Worm (Caenorhabditis elegans) whole organism, L3 larva: ENCODE measurements around the gene Y111B2A.21.

ENCODE experiments used
- ZK546.5 ChIP-seq: sonication (generic microtip); optimal IDR thresholded peaks from 2 replicates; lab custom pipeline; 2017; ENCODE audit warnings: missing biosample characterization, missing genetic modification characterization
- ceh-82 ChIP-seq: fragments of 150-350 bp; optimal IDR thresholded peaks from 2 replicates; lab custom pipeline; 2014; ENCODE audit warnings: missing biosample characterization, missing genetic modification characterization
- eor-1 ChIP-seq, 2 experiments: fragments of 150-350 bp; optimal IDR thresholded peaks; 2 replicates each; lab custom pipeline; 2014 to 2018; ENCODE audit warnings: missing biosample characterization in 2 of 2, missing genetic modification characterization in 2 of 2
- jun-1 ChIP-seq: fragments of 150-350 bp; optimal IDR thresholded peaks from 2 replicates; lab custom pipeline; 2014; ENCODE audit warnings: missing biosample characterization, missing genetic modification reagents, missing genetic modification characterization
- lin-39 ChIP-seq: fragments of 150-350 bp; optimal IDR thresholded peaks from 2 replicates; lab custom pipeline; 2018; ENCODE audit warnings: missing biosample characterization, missing genetic modification reagents, missing genetic modification characterization
- nhr-237 ChIP-seq: fragments of 150-350 bp; optimal IDR thresholded peaks from 2 replicates; lab custom pipeline; 2014; ENCODE audit warnings: missing biosample characterization, missing genetic modification characterization
- nhr-43 ChIP-seq: sonication (generic microtip); optimal IDR thresholded peaks from 2 replicates; lab custom pipeline; 2016; ENCODE audit warnings: mild to moderate bottlenecking, missing genetic modification characterization, missing compliant biosample characterization; ENCODE audit not compliant: poor library complexity, severe bottlenecking
- nhr-77 ChIP-seq: fragments of 150-350 bp; optimal IDR thresholded peaks from 2 replicates; lab custom pipeline; 2014; ENCODE audit warnings: missing biosample characterization, missing genetic modification characterization
- pha-4 ChIP-seq: fragments of 150-350 bp; optimal IDR thresholded peaks from 2 replicates; lab custom pipeline; 2014; ENCODE audit warnings: missing biosample characterization, missing genetic modification reagents, missing genetic modification characterization
- skn-1 ChIP-seq: fragments of 150-350 bp; optimal IDR thresholded peaks from 2 replicates; lab custom pipeline; 2014; ENCODE audit warnings: missing biosample characterization, missing genetic modification characterization
- tbx-2 ChIP-seq: sonication (generic microtip); optimal IDR thresholded peaks from 2 replicates; lab custom pipeline; 2016; ENCODE audit warnings: mild to moderate bottlenecking, missing genetic modification characterization, missing compliant biosample characterization
- unc-62 ChIP-seq: fragments of 150-350 bp; sonication (generic microtip); optimal IDR thresholded peaks from 4 replicates; lab custom pipeline; 2014; ENCODE audit warnings: missing biosample characterization, missing genetic modification reagents, missing genetic modification characterization
- zag-1 ChIP-seq: fragments of 150-350 bp; optimal IDR thresholded peaks from 2 replicates; lab custom pipeline; 2014; ENCODE audit warnings: missing biosample characterization, missing genetic modification characterization

DNA sequence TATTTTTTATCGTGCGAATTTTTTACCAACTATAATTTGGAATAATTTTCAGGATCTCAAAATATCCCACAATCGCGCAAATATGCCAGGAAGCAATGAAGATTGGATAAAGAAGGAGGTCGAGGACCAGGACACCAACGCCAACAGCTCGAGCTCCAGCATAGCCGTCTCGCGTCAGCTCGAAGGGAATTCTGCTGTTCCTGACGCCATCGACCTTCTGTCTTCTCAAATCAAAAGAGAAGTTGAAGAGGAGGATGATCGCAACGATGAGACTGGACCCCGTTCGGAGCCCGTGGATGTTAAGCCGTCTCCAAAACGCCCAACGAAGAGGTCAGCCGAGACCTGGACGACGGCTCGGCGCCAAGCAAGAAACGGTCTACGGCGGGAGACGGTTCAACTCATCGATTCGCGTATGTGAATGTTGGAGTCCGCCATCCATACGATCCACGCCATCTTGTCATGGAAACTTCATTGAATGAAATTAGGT, at the start of gene Y111B2A.21:
- no peak for TF ChIP-seq tbx-2 (tag; lab: Kevin White, UChicago)
- no peak for TF ChIP-seq nhr-43 (tag; lab: Kevin White, UChicago)
- no peak for TF ChIP-seq nhr-77 (tag; lab: Kevin White, UChicago)
- TF ChIP-seq ZK546.5 (tag; lab: Kevin White, UChicago), result no peak
- TF ChIP-seq jun-1 (tag; lab: Kevin White, UChicago), result no peak
- no peak for TF ChIP-seq nhr-237 (tag; lab: Kevin White, UChicago)
- TF ChIP-seq pha-4 (tag; lab: Kevin White, UChicago), result no peak
- TF ChIP-seq ceh-82, result no peak
- no peak for TF ChIP-seq zag-1 (tag; lab: Kevin White, UChicago)
- TF ChIP-seq skn-1 (tag; lab: Kevin White, UChicago), result no peak
- no peak for TF ChIP-seq eor-1 (tag; optimal IDR thresholded peaks at IDR 0.05; lab: Kevin White, UChicago)
- no peak for TF ChIP-seq lin-39 (tag; lab: Kevin White, UChicago)
- TF ChIP-seq unc-62, result no peak
